Fruit fly (Drosophila melanogaster) whole organism, embryonic: ENCODE results near the gene cl.

ENCODE experiments used
- ATbp ChIP-seq: fragments of 200-800 bp; sonication (Bioruptor generic); optimal IDR thresholded peaks from 2 replicates; lab custom pipeline; 2017; ENCODE audit warnings: missing biosample characterization, mild to moderate bottlenecking, missing genetic modification characterization, missing genetic modification reagents
- Atf-2 ChIP-seq: fragments of 200-800 bp; sonication (Bioruptor generic); optimal IDR thresholded peaks from 2 replicates; lab custom pipeline; 2016; ENCODE audit warnings: missing biosample characterization, missing genetic modification characterization
- CG10979 ChIP-seq: fragments of 200-800 bp; sonication (Bioruptor generic); optimal IDR thresholded peaks from 2 replicates; lab custom pipeline; 2018; ENCODE audit warnings: missing biosample characterization, mild to moderate bottlenecking, missing genetic modification characterization, moderate library complexity
- CG1233 ChIP-seq: fragments of 200-800 bp; sonication (Bioruptor generic); optimal IDR thresholded peaks from 4 replicates; lab custom pipeline; 2018; ENCODE audit warnings: missing biosample characterization, mild to moderate bottlenecking, missing genetic modification characterization
- CG12391 ChIP-seq: fragments of 200-800 bp; sonication (Bioruptor generic); optimal IDR thresholded peaks from 3 replicates; lab custom pipeline; 2018; ENCODE audit warnings: missing biosample characterization, mild to moderate bottlenecking, missing genetic modification characterization, moderate library complexity
- CG13424 ChIP-seq: fragments of 200-800 bp; sonication (Bioruptor generic); optimal IDR thresholded peaks from 2 replicates; lab custom pipeline; 2019; ENCODE audit warnings: missing biosample characterization, mild to moderate bottlenecking, missing genetic modification characterization, moderate library complexity
- CG16813 ChIP-seq: fragments of 200-800 bp; sonication (Bioruptor generic); IDR thresholded peaks from 3 replicates; pipeline ENCODE4 v1.3.6; 2022; ENCODE audit warnings: missing biosample characterization, missing genetic modification characterization; ENCODE audit not compliant: partially characterized antibody
- CG17829 ChIP-seq: fragments of 200-800 bp; optimal IDR thresholded peaks from 2 replicates; lab custom pipeline; 2019; ENCODE audit warnings: missing biosample characterization, mild to moderate bottlenecking, missing genetic modification characterization, moderate library complexity
- CG1792 ChIP-seq: fragments of 200-800 bp; sonication (Bioruptor generic); optimal IDR thresholded peaks from 2 replicates; lab custom pipeline; 2016; ENCODE audit warnings: missing biosample characterization, missing genetic modification characterization
- CG18476 ChIP-seq: fragments of 200-800 bp; sonication (Bioruptor generic); optimal IDR thresholded peaks from 2 replicates; lab custom pipeline; 2016; ENCODE audit warnings: missing biosample characterization, mild to moderate bottlenecking, missing genetic modification characterization
- CG31224 ChIP-seq: fragments of 200-800 bp; sonication (Bioruptor generic); IDR thresholded peaks from 2 replicates; pipeline ENCODE4 v1.3.6; 2022; ENCODE audit warnings: missing biosample characterization, missing genetic modification characterization
- CG31365 ChIP-seq: fragments of 200-800 bp; sonication (Bioruptor generic); optimal IDR thresholded peaks from 2 replicates; lab custom pipeline; 2018; ENCODE audit warnings: missing biosample characterization, mild to moderate bottlenecking, missing genetic modification characterization
- CG4328 ChIP-seq: fragments of 200-800 bp; sonication (Bioruptor generic); optimal IDR thresholded peaks from 3 replicates; lab custom pipeline; 2017; ENCODE audit warnings: missing biosample characterization, missing genetic modification reagents, missing genetic modification characterization
- CG7745 ChIP-seq: fragments of 200-800 bp; sonication (Bioruptor generic); optimal IDR thresholded peaks from 2 replicates; lab custom pipeline; 2018; ENCODE audit warnings: missing biosample characterization, mild to moderate bottlenecking, missing genetic modification characterization, moderate library complexity
- CG8924 ChIP-seq: fragments of 200-800 bp; optimal IDR thresholded peaks from 3 replicates; lab custom pipeline; 2019; ENCODE audit warnings: missing biosample characterization, mild to moderate bottlenecking, missing genetic modification characterization, moderate library complexity
- CG9609 ChIP-seq: fragments of 200-800 bp; sonication (Bioruptor generic); optimal IDR thresholded peaks from 3 replicates; lab custom pipeline; 2016; ENCODE audit warnings: missing biosample characterization, missing genetic modification characterization
- CkIIα-i1 ChIP-seq: fragments of 200-800 bp; sonication (Bioruptor generic); IDR thresholded peaks from 2 replicates; pipeline ENCODE4 v1.3.6; 2022; ENCODE audit warnings: missing biosample characterization, missing genetic modification characterization
- Dip3 ChIP-seq: fragments of 200-800 bp; sonication (Bioruptor generic); optimal IDR thresholded peaks from 3 replicates; lab custom pipeline; 2016; ENCODE audit warnings: missing biosample characterization, missing genetic modification characterization
- Gug ChIP-seq: fragments of 200-800 bp; sonication (Bioruptor generic); IDR thresholded peaks from 4 replicates; pipeline ENCODE4 v1.3.6; 2022; ENCODE audit warnings: missing biosample characterization, missing genetic modification characterization
- Hr3 ChIP-seq: fragments of 200-800 bp; sonication (Bioruptor generic); optimal IDR thresholded peaks from 3 replicates; lab custom pipeline; 2016; ENCODE audit warnings: missing biosample characterization, missing genetic modification characterization
- Hsf ChIP-seq: fragments of 200-800 bp; sonication (Bioruptor generic); optimal IDR thresholded peaks from 3 replicates; lab custom pipeline; 2016; ENCODE audit warnings: missing biosample characterization, missing genetic modification characterization
- Optix ChIP-seq: fragments of 200-800 bp; sonication (Bioruptor generic); IDR thresholded peaks from 3 replicates; pipeline ENCODE4 v1.3.6; 2022; ENCODE audit warnings: missing biosample characterization, missing genetic modification characterization
- Rfx ChIP-seq: fragments of 200-800 bp; sonication (Bioruptor generic); IDR thresholded peaks from 2 replicates; pipeline ENCODE4 v1.3.6; 2022; ENCODE audit warnings: missing biosample characterization, missing genetic modification characterization
- Spps ChIP-seq: fragments of 200-800 bp; sonication (Bioruptor generic); optimal IDR thresholded peaks from 2 replicates; lab custom pipeline; 2018; ENCODE audit warnings: missing biosample characterization, mild to moderate bottlenecking, missing genetic modification characterization
- Tbp ChIP-seq: fragments of >200 bp; optimal IDR thresholded peaks from 2 replicates; lab custom pipeline; 2018; ENCODE audit warnings: missing biosample characterization, missing genetic modification characterization
- ab ChIP-seq: fragments of 200-800 bp; sonication (Bioruptor generic); optimal IDR thresholded peaks from 2 replicates; lab custom pipeline; 2016; ENCODE audit warnings: missing biosample characterization, missing genetic modification characterization
- ato ChIP-seq: fragments of 200-800 bp; sonication (Bioruptor generic); IDR thresholded peaks from 2 replicates; pipeline ENCODE4 v1.3.6; 2022; ENCODE audit warnings: missing biosample characterization, missing genetic modification characterization; ENCODE audit not compliant: partially characterized antibody
- cas ChIP-seq: fragments of 200-800 bp; sonication (Bioruptor generic); IDR thresholded peaks from 2 replicates; pipeline ENCODE4 v1.3.6; 2022; ENCODE audit warnings: missing biosample characterization, missing genetic modification characterization
- caup ChIP-seq: fragments of 200-800 bp; sonication (Bioruptor generic); optimal IDR thresholded peaks from 3 replicates; lab custom pipeline; 2017; ENCODE audit warnings: missing biosample characterization, mild to moderate bottlenecking, missing genetic modification characterization, moderate library complexity; ENCODE audit not compliant: severe bottlenecking
- crol ChIP-seq: fragments of 200-800 bp; sonication (Bioruptor generic); IDR thresholded peaks from 2 replicates; pipeline ENCODE4 v1.3.6; 2022; ENCODE audit warnings: missing biosample characterization, missing genetic modification characterization
- cwo ChIP-seq: fragments of 200-800 bp; sonication (Bioruptor generic); optimal IDR thresholded peaks from 3 replicates; lab custom pipeline; 2017; ENCODE audit warnings: missing biosample characterization, missing genetic modification characterization, mild to moderate bottlenecking, moderate library complexity, missing genetic modification reagents
- dpn ChIP-seq, 2 experiments: fragments of 200-800 bp; sonication (Bioruptor generic); optimal IDR thresholded peaks; 3 replicates each; lab custom pipeline; 2016; ENCODE audit warnings: missing biosample characterization in 2 of 2, missing genetic modification characterization in 2 of 2
- dysf ChIP-seq: fragments of 200-800 bp; sonication (Bioruptor generic); IDR thresholded peaks from 3 replicates; pipeline ENCODE4 v1.3.6; 2022; ENCODE audit warnings: missing biosample characterization, missing genetic modification characterization
- fru ChIP-seq: fragments of >200 bp; optimal IDR thresholded peaks from 2 replicates; lab custom pipeline; 2017
- grau ChIP-seq: fragments of 200-800 bp; optimal IDR thresholded peaks from 3 replicates; lab custom pipeline; 2019; ENCODE audit warnings: missing biosample characterization, mild to moderate bottlenecking, missing genetic modification characterization, moderate library complexity
- gsb ChIP-seq: fragments of 200-800 bp; sonication (Bioruptor generic); IDR thresholded peaks from 2 replicates; pipeline ENCODE4 v1.3.6; 2022; ENCODE audit warnings: missing biosample characterization, missing genetic modification characterization
- ham ChIP-seq: fragments of 200-800 bp; sonication (Bioruptor generic); IDR thresholded peaks from 2 replicates; pipeline ENCODE4 v1.3.6; 2022; ENCODE audit warnings: missing biosample characterization, missing genetic modification characterization
- hth ChIP-seq: fragments of >200 bp; optimal IDR thresholded peaks from 2 replicates; lab custom pipeline; 2017; ENCODE audit warnings: inconsistent platforms
- lab ChIP-seq: fragments of 200-800 bp; sonication (Bioruptor generic); optimal IDR thresholded peaks from 3 replicates; lab custom pipeline; 2017; ENCODE audit warnings: missing biosample characterization, missing genetic modification characterization, mild to moderate bottlenecking, moderate library complexity, missing genetic modification reagents
- lmd ChIP-seq: fragments of 200-800 bp; sonication (Bioruptor generic); IDR thresholded peaks from 2 replicates; pipeline ENCODE4 v1.3.6; 2022; ENCODE audit warnings: missing biosample characterization, missing genetic modification characterization
- nerfin-2 ChIP-seq: fragments of 200-800 bp; sonication (Bioruptor generic); IDR thresholded peaks from 2 replicates; pipeline ENCODE4 v1.3.6; 2022; ENCODE audit warnings: missing biosample characterization, missing genetic modification characterization; ENCODE audit not compliant: partially characterized antibody
- nmo ChIP-seq: fragments of 200-800 bp; sonication (Bioruptor generic); optimal IDR thresholded peaks from 2 replicates; lab custom pipeline; 2018; ENCODE audit warnings: missing biosample characterization, mild to moderate bottlenecking, missing genetic modification characterization, moderate library complexity
- pan ChIP-seq, 4 experiments: fragments of >200 bp in 3 of 4; fragments of 200-800 bp in 1 of 4; sonication (Bioruptor generic) in 1 of 4; optimal IDR thresholded peaks in 3 of 4; IDR thresholded peaks in 1 of 4; 2 replicates each; pipeline versions ENCODE4 v1.3.6 to Lab custom; 2017 to 2022; ENCODE audit warnings: missing biosample characterization in 2 of 4, missing genetic modification characterization in 2 of 4, mixed read lengths in 1 of 4
- pfk ChIP-seq: fragments of 200-800 bp; sonication (Bioruptor generic); optimal IDR thresholded peaks from 2 replicates; lab custom pipeline; 2018; ENCODE audit warnings: missing biosample characterization, mild to moderate bottlenecking, missing genetic modification characterization, moderate library complexity
- pzg ChIP-seq: fragments of 200-800 bp; sonication (Bioruptor generic); optimal IDR thresholded peaks from 3 replicates; lab custom pipeline; 2018; ENCODE audit warnings: missing biosample characterization, mild to moderate bottlenecking, missing genetic modification characterization, moderate library complexity
- shn ChIP-seq: fragments of 200-800 bp; sonication (Bioruptor generic); optimal IDR thresholded peaks from 3 replicates; lab custom pipeline; 2016; ENCODE audit warnings: missing biosample characterization, missing genetic modification characterization
- sisA ChIP-seq: fragments of 200-800 bp; sonication (Bioruptor generic); IDR thresholded peaks from 2 replicates; pipeline ENCODE4 v1.3.6; 2022; ENCODE audit warnings: missing biosample characterization, missing genetic modification characterization
- tup ChIP-seq: fragments of 200-800 bp; sonication (Bioruptor generic); optimal IDR thresholded peaks from 2 replicates; lab custom pipeline; 2016; ENCODE audit warnings: missing biosample characterization, mild to moderate bottlenecking, missing genetic modification characterization, moderate library complexity
- vnd ChIP-seq: fragments of 200-800 bp; sonication (Bioruptor generic); IDR thresholded peaks from 3 replicates; pipeline ENCODE4 v1.3.6; 2022; ENCODE audit warnings: missing biosample characterization, missing genetic modification characterization; ENCODE audit not compliant: partially characterized antibody
- wdn ChIP-seq: fragments of 200-800 bp; sonication (Bioruptor generic); IDR thresholded peaks from 2 replicates; pipeline ENCODE4 v1.3.6; 2022; ENCODE audit warnings: missing biosample characterization, missing genetic modification characterization

Gene cl

dm6 chr2L:5519846-5520384 is at the start of gene cl, which contains the start of gene CG7382 (continued):
- peak; percentile 79 for TF ChIP-seq nmo (GFP tag; lab: Kevin White, UChicago)
- TF ChIP-seq ATbp (GFP tag; lab: Kevin White, UChicago), result no peak
- no peak for TF ChIP-seq CG31224
- TF ChIP-seq CG18476 (GFP tag; lab: Kevin White, UChicago), result peak; percentile 16
- TF ChIP-seq CG9609 (GFP tag; lab: Kevin White, UChicago), result no peak
- TF ChIP-seq vnd, result no peak
- no peak for TF ChIP-seq CG7745
- no peak for TF ChIP-seq Tbp (GFP tag; lab: Kevin White, UChicago)
- TF ChIP-seq ham, result no peak
- TF ChIP-seq wdn (GFP tag; lab: Robert Waterston, UW), result no peak
- peak; percentile 66 for TF ChIP-seq grau (tag; lab: Kevin White, UChicago)
- TF ChIP-seq shn (GFP tag; lab: Kevin White, UChicago), result no peak
- TF ChIP-seq dysf (GFP tag; lab: Robert Waterston, UW), result no peak
- peak; percentile 72 for TF ChIP-seq CG17829 (tag; lab: Kevin White, UChicago)
- no peak for TF ChIP-seq crol
- peak; percentile 21 for TF ChIP-seq Hr3 (GFP tag; lab: Kevin White, UChicago)
- TF ChIP-seq pfk (GFP tag; lab: Kevin White, UChicago), result no peak
- no peak for TF ChIP-seq CG1233 (GFP tag; lab: Kevin White, UChicago)
- TF ChIP-seq CG4328 (GFP tag; lab: Kevin White, UChicago), result peak; percentile 18
- TF ChIP-seq lmd (GFP tag; lab: Robert Waterston, UW), result peak; percentile 33; the same call in 1 of the 2 replicates
- TF ChIP-seq lab (GFP tag; lab: Kevin White, UChicago), result no peak
- no peak for TF ChIP-seq gsb (GFP tag; lab: Robert Waterston, UW)
- TF ChIP-seq CG13424 (tag; lab: Kevin White, UChicago), result peak; percentile 73
- peak; percentile 40; the same call in 1 of the 2 replicates for TF ChIP-seq Rfx (GFP tag; lab: Robert Waterston, UW)
- no peak for TF ChIP-seq tup (GFP tag; lab: Kevin White, UChicago)
- TF ChIP-seq ab (GFP tag; lab: Kevin White, UChicago), result no peak
- TF ChIP-seq sisA (GFP tag; lab: Robert Waterston, UW), result peak; percentile 43
- TF ChIP-seq hth (lab: Kevin White, UChicago), result no peak
- no peak for TF ChIP-seq pan (optimal IDR thresholded peaks at IDR 0.05; lab: Kevin White, UChicago)
- TF ChIP-seq pan (GFP tag; optimal IDR thresholded peaks at IDR 0.05 in 1 of 2, IDR thresholded peaks at IDR 0.05 in 1 of 2), result peak in 1 of 2 experiments; percentile 18
- peak; percentile 24 for TF ChIP-seq Hsf (GFP tag; lab: Kevin White, UChicago)
- no peak for TF ChIP-seq Spps
- TF ChIP-seq Optix (GFP tag; lab: Robert Waterston, UW), result no peak
- TF ChIP-seq CG10979 (tag; lab: Kevin White, UChicago), result peak; percentile 24
- peak in 1 of 2 experiments; percentile 57 for TF ChIP-seq dpn (GFP tag; optimal IDR thresholded peaks at IDR 0.05; lab: Kevin White, UChicago)
- no peak for TF ChIP-seq cwo (GFP tag; lab: Kevin White, UChicago)
- TF ChIP-seq ato, result no peak
- no peak for TF ChIP-seq fru (lab: Kevin White, UChicago)
- no peak for TF ChIP-seq CG1792 (GFP tag; lab: Kevin White, UChicago)
- peak; percentile 50 for TF ChIP-seq pzg
- peak; percentile 22 for TF ChIP-seq CG8924 (tag; lab: Kevin White, UChicago)
- TF ChIP-seq caup (GFP tag; lab: Kevin White, UChicago), result no peak
- TF ChIP-seq nerfin-2 (GFP tag; lab: Robert Waterston, UW), result no peak
- TF ChIP-seq Dip3 (GFP tag; lab: Kevin White, UChicago), result no peak
- TF ChIP-seq CG31365, result no peak
- no peak for TF ChIP-seq cas (GFP tag; lab: Robert Waterston, UW)
- no peak for TF ChIP-seq Atf-2 (GFP tag; lab: Kevin White, UChicago)
- TF ChIP-seq CG16813, result no peak
- TF ChIP-seq Gug, result no peak; the same call in 3 of the 4 replicates
- TF ChIP-seq CkIIα-i1, result no peak
- peak; percentile 72 for TF ChIP-seq CG12391 (tag; lab: Kevin White, UChicago)
